Worm (Caenorhabditis elegans): ENCODE data around the gene trpp-3.

DNA sequence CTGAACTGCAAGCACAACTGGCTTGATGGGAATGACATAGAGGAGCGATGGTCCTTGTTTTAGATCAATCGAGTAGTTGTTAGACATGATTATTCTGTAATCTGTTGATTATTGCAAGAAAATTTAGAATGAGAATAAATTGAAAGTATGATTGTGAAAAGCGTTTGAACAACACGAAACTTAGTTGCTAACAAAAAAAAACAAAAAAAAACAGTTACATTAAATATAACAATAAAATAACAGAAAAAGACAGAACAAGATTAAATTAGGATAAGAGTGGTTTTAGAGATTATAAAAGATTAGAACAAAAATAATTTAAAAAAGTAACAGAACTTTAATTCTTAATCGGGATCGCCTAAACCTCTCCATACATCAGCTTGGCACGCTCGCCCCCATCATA is 37.9 kb downstream of the trpp-3 start, which contains the start of gene C48B4.9:
- TF ChIP-seq him-1 (tag; optimal IDR thresholded peaks at IDR 0.05) (no peak), W03F9.2 (tag; optimal IDR thresholded peaks at IDR 0.05) (no peak), dao-5 (tag; optimal IDR thresholded peaks at IDR 0.05) (no peak)

Data from whole organism, L4/young adult.